Worm (Caenorhabditis elegans) whole organism, late embryonic: ENCODE measurements around the gene ZK355.2.

Experiments
- C38D4.7 ChIP-seq: fragments of 200-800 bp; sonication (Bioruptor generic); optimal IDR thresholded peaks from 2 replicates; lab custom pipeline; 2018; ENCODE audit warnings: mild to moderate bottlenecking, missing genetic modification characterization, moderate library complexity, missing compliant biosample characterization
- ceh-30 ChIP-seq: fragments of 150-350 bp; optimal IDR thresholded peaks from 2 replicates; lab custom pipeline; 2014; ENCODE audit warnings: missing biosample characterization, missing genetic modification characterization
- ceh-9 ChIP-seq: sonication (generic microtip); optimal IDR thresholded peaks from 2 replicates; lab custom pipeline; 2016; ENCODE audit warnings: mild to moderate bottlenecking, missing genetic modification characterization, inconsistent platforms, missing compliant biosample characterization
- elt-2 ChIP-seq: sonication (generic microtip); optimal IDR thresholded peaks from 2 replicates; lab custom pipeline; 2016; ENCODE audit warnings: missing genetic modification reagents, missing genetic modification characterization, missing compliant biosample characterization
- nfya-1 ChIP-seq: sonication (generic microtip); optimal IDR thresholded peaks from 2 replicates; lab custom pipeline; 2017; ENCODE audit warnings: missing genetic modification characterization, mild to moderate bottlenecking, missing compliant biosample characterization, antibody characterized with exemption, moderate library complexity
- nhr-11 ChIP-seq: fragments of 150-350 bp; optimal IDR thresholded peaks from 2 replicates; lab custom pipeline; 2014; ENCODE audit warnings: missing biosample characterization, missing genetic modification characterization
- pag-3 ChIP-seq: sonication (generic microtip); optimal IDR thresholded peaks from 2 replicates; lab custom pipeline; 2016; ENCODE audit warnings: missing compliant biosample characterization, missing genetic modification characterization, borderline replicate concordance
- pqm-1 ChIP-seq: sonication (generic microtip); optimal IDR thresholded peaks from 2 replicates; lab custom pipeline; 2016; ENCODE audit warnings: missing genetic modification characterization, missing compliant biosample characterization

- TF ChIP-seq pag-3 (tag; lab: Kevin White, UChicago), result no peak
- TF ChIP-seq pqm-1 (tag; lab: Kevin White, UChicago), result no peak
- no peak for TF ChIP-seq elt-2
- no peak for TF ChIP-seq ceh-30
- no peak for TF ChIP-seq nfya-1
- TF ChIP-seq ceh-9 (tag; lab: Kevin White, UChicago), result no peak
- TF ChIP-seq nhr-11 (tag; lab: Kevin White, UChicago), result no peak
- no peak for TF ChIP-seq C38D4.7 (GFP tag; lab: Kevin White, UChicago)
These were observed 20.2 kb downstream of the ZK355.2 start, which contains the start of the genes irld-50 and irld-49 for ce11 chrII:2943966-2944365.
